Fruit fly (Drosophila melanogaster) whole organism, embryonic: Measurements from ENCODE around the gene Notum.

ENCODE experiments used
- Ada2b ChIP-seq: fragments of 200-800 bp; sonication (Bioruptor generic); IDR thresholded peaks from 2 replicates; pipeline ENCODE4 v1.3.6; 2022; ENCODE audit warnings: missing biosample characterization, missing genetic modification characterization
- Blimp-1 ChIP-seq: fragments of 200-800 bp; sonication (Bioruptor generic); optimal IDR thresholded peaks from 3 replicates; lab custom pipeline; 2018; ENCODE audit warnings: missing biosample characterization, missing genetic modification characterization, mild to moderate bottlenecking, moderate library complexity, missing genetic modification reagents
- CG10654 ChIP-seq: fragments of 200-800 bp; sonication (Bioruptor generic); optimal IDR thresholded peaks from 2 replicates; lab custom pipeline; 2016; ENCODE audit warnings: missing biosample characterization, missing genetic modification characterization
- CG11696 ChIP-seq: fragments of 200-800 bp; sonication (Bioruptor generic); IDR thresholded peaks from 2 replicates; pipeline ENCODE4 v1.3.6; 2022; ENCODE audit warnings: missing biosample characterization, missing genetic modification characterization
- CG11723 ChIP-seq: fragments of 200-800 bp; sonication (Bioruptor generic); optimal IDR thresholded peaks from 2 replicates; lab custom pipeline; 2017; ENCODE audit warnings: missing biosample characterization, mild to moderate bottlenecking, missing genetic modification characterization
- CG12236 ChIP-seq: fragments of 200-800 bp; sonication (Bioruptor generic); optimal IDR thresholded peaks from 2 replicates; lab custom pipeline; 2016; ENCODE audit warnings: missing biosample characterization, missing genetic modification characterization
- CG13624 ChIP-seq: fragments of 200-800 bp; sonication (Bioruptor generic); optimal IDR thresholded peaks from 2 replicates; lab custom pipeline; 2016; ENCODE audit warnings: missing biosample characterization, missing genetic modification characterization
- CG15073 ChIP-seq: fragments of 200-800 bp; sonication (Bioruptor generic); optimal IDR thresholded peaks from 2 replicates; lab custom pipeline; 2016; ENCODE audit warnings: missing biosample characterization, missing genetic modification characterization
- CG15269 ChIP-seq: fragments of 200-800 bp; sonication (Bioruptor generic); optimal IDR thresholded peaks from 2 replicates; lab custom pipeline; 2018; ENCODE audit warnings: missing biosample characterization, mild to moderate bottlenecking, missing genetic modification characterization, moderate library complexity
- CG1529 ChIP-seq: fragments of 200-800 bp; sonication (Bioruptor generic); optimal IDR thresholded peaks from 3 replicates; lab custom pipeline; 2018; ENCODE audit warnings: missing biosample characterization, missing genetic modification characterization
- CG16815 ChIP-seq: fragments of 200-800 bp; sonication (Bioruptor generic); optimal IDR thresholded peaks from 3 replicates; lab custom pipeline; 2017; ENCODE audit warnings: missing biosample characterization, mild to moderate bottlenecking, missing genetic modification characterization
- CG31365 ChIP-seq: fragments of 200-800 bp; sonication (Bioruptor generic); optimal IDR thresholded peaks from 2 replicates; lab custom pipeline; 2018; ENCODE audit warnings: missing biosample characterization, mild to moderate bottlenecking, missing genetic modification characterization
- CG31388 ChIP-seq: fragments of 200-800 bp; sonication (Bioruptor generic); optimal IDR thresholded peaks from 2 replicates; lab custom pipeline; 2016; ENCODE audit warnings: missing biosample characterization, missing genetic modification characterization
- CG32532 ChIP-seq: fragments of 200-800 bp; sonication (Bioruptor generic); IDR thresholded peaks from 2 replicates; pipeline ENCODE4 v1.3.6; 2022; ENCODE audit warnings: missing biosample characterization, missing genetic modification characterization
- CG32772 ChIP-seq: fragments of 200-800 bp; sonication (Bioruptor generic); IDR thresholded peaks from 2 replicates; pipeline ENCODE4 v1.3.6; 2022; ENCODE audit warnings: missing biosample characterization, missing genetic modification characterization
- CG3281 ChIP-seq: fragments of 200-800 bp; sonication (Bioruptor generic); optimal IDR thresholded peaks from 3 replicates; lab custom pipeline; 2017; ENCODE audit warnings: missing biosample characterization, mild to moderate bottlenecking, missing genetic modification characterization
- CG4328 ChIP-seq: fragments of 200-800 bp; sonication (Bioruptor generic); optimal IDR thresholded peaks from 3 replicates; lab custom pipeline; 2017; ENCODE audit warnings: missing biosample characterization, missing genetic modification reagents, missing genetic modification characterization
- CG8281 ChIP-seq: fragments of 200-800 bp; sonication (Bioruptor generic); optimal IDR thresholded peaks from 2 replicates; lab custom pipeline; 2018; ENCODE audit warnings: missing biosample characterization, mild to moderate bottlenecking, missing genetic modification characterization, moderate library complexity
- CHES-1-like ChIP-seq: fragments of 200-800 bp; sonication (Bioruptor generic); optimal IDR thresholded peaks from 2 replicates; lab custom pipeline; 2016; ENCODE audit warnings: missing biosample characterization, missing genetic modification characterization
- CTCF ChIP-seq: fragments of 200-800 bp; sonication (Bioruptor generic); optimal IDR thresholded peaks from 2 replicates; lab custom pipeline; 2017; ENCODE audit warnings: missing biosample characterization, mild to moderate bottlenecking, missing genetic modification characterization, moderate library complexity
- Dip2 ChIP-seq: fragments of 200-800 bp; sonication (Bioruptor generic); IDR thresholded peaks from 2 replicates; pipeline ENCODE4 v1.3.6; 2022; ENCODE audit warnings: missing biosample characterization, missing genetic modification characterization
- Dll ChIP-seq: fragments of 200-800 bp; sonication (Bioruptor generic); IDR thresholded peaks from 4 replicates; pipeline ENCODE4 v1.3.6; 2022; ENCODE audit warnings: missing biosample characterization, missing genetic modification characterization; ENCODE audit not compliant: partially characterized antibody
- ERR ChIP-seq: fragments of 200-800 bp; sonication (Bioruptor generic); optimal IDR thresholded peaks from 2 replicates; lab custom pipeline; 2016; ENCODE audit warnings: missing biosample characterization, missing genetic modification characterization
- Gsc ChIP-seq: fragments of 200-800 bp; sonication (Bioruptor generic); IDR thresholded peaks from 2 replicates; pipeline ENCODE4 v1.3.6; 2022; ENCODE audit warnings: missing biosample characterization, missing genetic modification characterization
- Hand ChIP-seq: fragments of 200-800 bp; sonication (Bioruptor generic); optimal IDR thresholded peaks from 2 replicates; lab custom pipeline; 2017; ENCODE audit warnings: mild to moderate bottlenecking, missing biosample characterization, missing genetic modification reagents, missing genetic modification characterization
- Med ChIP-seq: fragments of 200-800 bp; sonication (Bioruptor generic); peaks from one replicate; lab custom pipeline; 2016; ENCODE audit warnings: missing biosample characterization, missing genetic modification characterization, mild to moderate bottlenecking, inconsistent platforms, moderate library complexity
- Myb ChIP-seq: fragments of 200-800 bp; sonication (Bioruptor generic); optimal IDR thresholded peaks from 2 replicates; lab custom pipeline; 2016; ENCODE audit warnings: missing biosample characterization, missing genetic modification characterization
- Poxn ChIP-seq: fragments of 200-800 bp; sonication (Bioruptor generic); IDR thresholded peaks from 2 replicates; pipeline ENCODE4 v1.3.6; 2022; ENCODE audit warnings: missing biosample characterization, missing genetic modification characterization
- Sox102F ChIP-seq: fragments of 200-800 bp; sonication (Bioruptor generic); optimal IDR thresholded peaks from 2 replicates; lab custom pipeline; 2018; ENCODE audit warnings: missing biosample characterization, mild to moderate bottlenecking, missing genetic modification characterization, moderate library complexity
- Ssrp ChIP-seq: fragments of 200-800 bp; sonication (Bioruptor generic); optimal IDR thresholded peaks from 2 replicates; lab custom pipeline; 2018; ENCODE audit warnings: missing biosample characterization, mild to moderate bottlenecking, missing genetic modification characterization, moderate library complexity
- Xbp1 ChIP-seq: fragments of 200-800 bp; sonication (Bioruptor generic); optimal IDR thresholded peaks from 3 replicates; lab custom pipeline; 2016; ENCODE audit warnings: missing biosample characterization, mild to moderate bottlenecking, missing genetic modification characterization
- ac ChIP-seq: fragments of 200-800 bp; sonication (Bioruptor generic); optimal IDR thresholded peaks from 3 replicates; lab custom pipeline; 2017; ENCODE audit warnings: missing biosample characterization, mild to moderate bottlenecking, missing genetic modification characterization
- bbx ChIP-seq: fragments of 200-800 bp; sonication (Bioruptor generic); IDR thresholded peaks from 2 replicates; pipeline ENCODE4 v1.3.6; 2022; ENCODE audit warnings: missing biosample characterization, missing genetic modification characterization; ENCODE audit not compliant: partially characterized antibody
- dati ChIP-seq: fragments of 200-800 bp; sonication (Bioruptor generic); IDR thresholded peaks from 2 replicates; pipeline ENCODE4 v1.3.6; 2022; ENCODE audit warnings: missing biosample characterization, missing genetic modification characterization
- dmrt99B ChIP-seq: fragments of 200-800 bp; sonication (Bioruptor generic); optimal IDR thresholded peaks from 2 replicates; lab custom pipeline; 2018; ENCODE audit warnings: missing biosample characterization, mild to moderate bottlenecking, missing genetic modification characterization, moderate library complexity
- dpn ChIP-seq, 2 experiments: fragments of 200-800 bp; sonication (Bioruptor generic); optimal IDR thresholded peaks; 3 replicates each; lab custom pipeline; 2016; ENCODE audit warnings: missing biosample characterization in 2 of 2, missing genetic modification characterization in 2 of 2
- fd64A ChIP-seq: fragments of 200-800 bp; sonication (Bioruptor generic); optimal IDR thresholded peaks from 3 replicates; lab custom pipeline; 2018; ENCODE audit warnings: missing biosample characterization, mild to moderate bottlenecking, missing genetic modification characterization
- gem ChIP-seq: fragments of 200-800 bp; sonication (Bioruptor generic); optimal IDR thresholded peaks from 2 replicates; lab custom pipeline; 2019; ENCODE audit warnings: missing biosample characterization, mild to moderate bottlenecking, missing genetic modification characterization, moderate library complexity
- grn ChIP-seq: fragments of 200-800 bp; sonication (Bioruptor generic); optimal IDR thresholded peaks from 3 replicates; lab custom pipeline; 2017; ENCODE audit warnings: missing biosample characterization, missing genetic modification characterization
- jumu ChIP-seq: fragments of 200-800 bp; sonication (Bioruptor generic); optimal IDR thresholded peaks from 3 replicates; lab custom pipeline; 2016; ENCODE audit warnings: missing biosample characterization, missing genetic modification characterization
- lbe ChIP-seq: fragments of 200-800 bp; sonication (Bioruptor generic); optimal IDR thresholded peaks from 2 replicates; lab custom pipeline; 2016; ENCODE audit warnings: missing biosample characterization, mild to moderate bottlenecking, missing genetic modification characterization
- nmo ChIP-seq: fragments of 200-800 bp; sonication (Bioruptor generic); optimal IDR thresholded peaks from 2 replicates; lab custom pipeline; 2018; ENCODE audit warnings: missing biosample characterization, mild to moderate bottlenecking, missing genetic modification characterization, moderate library complexity
- odd ChIP-seq: fragments of 200-800 bp; sonication (Bioruptor generic); optimal IDR thresholded peaks from 2 replicates; lab custom pipeline; 2017; ENCODE audit warnings: missing biosample characterization, mild to moderate bottlenecking, missing genetic modification characterization
- org-1 ChIP-seq: fragments of 200-800 bp; sonication (Bioruptor generic); optimal IDR thresholded peaks from 2 replicates; lab custom pipeline; 2017; ENCODE audit warnings: missing biosample characterization, missing genetic modification characterization
- psq ChIP-seq: fragments of 200-800 bp; sonication (Bioruptor generic); optimal IDR thresholded peaks from 2 replicates; lab custom pipeline; 2017; ENCODE audit warnings: missing biosample characterization, missing genetic modification characterization
- row ChIP-seq: fragments of 200-800 bp; sonication (Bioruptor generic); IDR thresholded peaks from 3 replicates; pipeline ENCODE4 v1.3.6; 2022; ENCODE audit warnings: missing biosample characterization, missing genetic modification characterization
- seq ChIP-seq: fragments of 200-800 bp; sonication (Bioruptor generic); IDR thresholded peaks from 2 replicates; pipeline ENCODE4 v1.3.6; 2022; ENCODE audit warnings: missing biosample characterization, missing genetic modification characterization
- sim ChIP-seq: fragments of 200-800 bp; sonication (Bioruptor generic); IDR thresholded peaks from 2 replicates; pipeline ENCODE4 v1.3.6; 2022; ENCODE audit warnings: missing biosample characterization, missing genetic modification characterization
- so ChIP-seq: fragments of 200-800 bp; sonication (Bioruptor generic); IDR thresholded peaks from 3 replicates; pipeline ENCODE4 v1.3.6; 2022; ENCODE audit warnings: missing biosample characterization, missing genetic modification characterization
- trh ChIP-seq: fragments of 200-800 bp; sonication (Bioruptor generic); optimal IDR thresholded peaks from 2 replicates; lab custom pipeline; 2016; ENCODE audit warnings: missing biosample characterization, missing genetic modification characterization
- vvl ChIP-seq: fragments of 200-800 bp; sonication (Bioruptor generic); IDR thresholded peaks from 2 replicates; pipeline ENCODE4 v1.3.6; 2022; ENCODE audit warnings: missing biosample characterization, missing genetic modification characterization
- yki ChIP-seq: fragments of >200 bp; optimal IDR thresholded peaks from 3 replicates; lab custom pipeline; 2018

The Notum gene

dm6 chr3L:16001164-16001679 is 22.1 kb upstream of the Notum start (continued):
- TF ChIP-seq dmrt99B (peak; percentile 79), CG31365 (peak; percentile 45), so (peak; percentile 69; the same call in 1 of the 3 replicates), CTCF (GFP tag; lab: Kevin White, UChicago) (no peak), Sox102F (GFP tag; lab: Kevin White, UChicago) (peak; percentile 62), CG10654 (no peak), CG15073 (GFP tag; lab: Kevin White, UChicago) (no peak), CG12236 (GFP tag; lab: Kevin White, UChicago) (peak; percentile 29), Gsc (GFP tag; lab: Robert Waterston, UW) (no peak), lbe (GFP tag; lab: Kevin White, UChicago) (no peak), dpn (GFP tag; optimal IDR thresholded peaks at IDR 0.05; lab: Kevin White, UChicago) (peak; percentile 67 to 85), odd (GFP tag; lab: Kevin White, UChicago) (peak; percentile 76), bbx (GFP tag; lab: Robert Waterston, UW) (no peak), CG32532 (GFP tag; lab: Robert Waterston, UW) (peak; percentile 80; the same call in 1 of the 2 replicates), Xbp1 (peak; percentile 67), Hand (GFP tag; lab: Kevin White, UChicago) (peak; percentile 91), sim (GFP tag; lab: Robert Waterston, UW) (no peak), yki (lab: Kevin White, UChicago) (no peak), CG8281 (tag; lab: Kevin White, UChicago) (peak; percentile 68), psq (GFP tag; lab: Kevin White, UChicago) (no peak), ERR (GFP tag; lab: Kevin White, UChicago) (peak; percentile 72), CG32772 (peak; percentile 62), seq (GFP tag; lab: Robert Waterston, UW) (peak; percentile 62), jumu (GFP tag; lab: Kevin White, UChicago) (peak; percentile 56), CG15269 (peak; percentile 90), Dll (GFP tag; lab: Robert Waterston, UW) (no peak), CG4328 (peak; percentile 67), Dip2 (GFP tag; lab: Robert Waterston, UW) (no peak), vvl (GFP tag; lab: Robert Waterston, UW) (no peak; the same call in 1 of the 2 replicates), CG13624 (peak; percentile 87), nmo (GFP tag; lab: Kevin White, UChicago) (peak; percentile 77), trh (GFP tag; lab: Kevin White, UChicago) (no peak), CG11723 (GFP tag; lab: Kevin White, UChicago) (peak; percentile 26), ac (no peak), Myb (GFP tag; lab: Kevin White, UChicago) (peak; percentile 59), CG31388 (GFP tag; lab: Kevin White, UChicago) (no peak), CG3281 (GFP tag; lab: Kevin White, UChicago) (peak; percentile 90), CG16815 (peak; percentile 50), Blimp-1 (peak; percentile 52), Med (GFP tag; lab: Kevin White, UChicago) (peak; percentile 96), dati (GFP tag; lab: Robert Waterston, UW) (no peak), CHES-1-like (GFP tag; lab: Kevin White, UChicago) (peak; percentile 87), CG11696 (GFP tag; lab: Robert Waterston, UW) (peak; percentile 91), CG1529 (GFP tag; lab: Kevin White, UChicago) (peak; percentile 11), grn (GFP tag; lab: Kevin White, UChicago) (no peak), Poxn (peak; percentile 31; the same call in 1 of the 2 replicates), row (GFP tag; lab: Robert Waterston, UW) (peak; percentile 91), Ada2b (GFP tag; lab: Robert Waterston, UW) (peak; percentile 68), gem (tag; lab: Kevin White, UChicago) (peak; percentile 88), org-1 (GFP tag; lab: Kevin White, UChicago) (peak; percentile 78), Ssrp (peak; percentile 41), fd64A (GFP tag; lab: Kevin White, UChicago) (no peak)
